Fruit fly (Drosophila melanogaster) whole organism, prepupa: Measurements from ENCODE around the gene Tpi.

Experiments used
- Blimp-1 ChIP-seq: fragments of 200-800 bp; sonication (Bioruptor generic); optimal IDR thresholded peaks from 3 replicates; lab custom pipeline; 2017; ENCODE audit warnings: missing biosample characterization, missing genetic modification characterization, mild to moderate bottlenecking, moderate library complexity, missing genetic modification reagents
- CG10631 ChIP-seq: fragments of 200-800 bp; sonication (Bioruptor generic); optimal IDR thresholded peaks from 2 replicates; lab custom pipeline; 2016; ENCODE audit warnings: missing biosample characterization, missing genetic modification characterization
- CG10669 ChIP-seq: fragments of 200-800 bp; sonication (Bioruptor generic); optimal IDR thresholded peaks from 3 replicates; lab custom pipeline; 2018; ENCODE audit warnings: missing biosample characterization, mild to moderate bottlenecking, missing genetic modification characterization, moderate library complexity
- CG11294 ChIP-seq: fragments of 200-800 bp; sonication (Bioruptor generic); IDR thresholded peaks from 2 replicates; pipeline ENCODE4 v1.3.6; 2022; ENCODE audit warnings: missing biosample characterization, missing genetic modification characterization
- CG11902 ChIP-seq: fragments of 200-800 bp; sonication (Bioruptor generic); optimal IDR thresholded peaks from 3 replicates; lab custom pipeline; 2016; ENCODE audit warnings: missing biosample characterization, missing genetic modification characterization
- CG15336 ChIP-seq: fragments of 200-800 bp; sonication (Bioruptor generic); IDR thresholded peaks from 2 replicates; pipeline ENCODE4 v1.3.6; 2022; ENCODE audit warnings: missing biosample characterization, missing genetic modification characterization
- CG1621 ChIP-seq: fragments of 200-800 bp; sonication (Bioruptor generic); optimal IDR thresholded peaks from 3 replicates; lab custom pipeline; 2018; ENCODE audit warnings: missing biosample characterization, mild to moderate bottlenecking, missing genetic modification characterization
- CG16779 ChIP-seq: fragments of 200-800 bp; sonication (Bioruptor generic); optimal IDR thresholded peaks from 3 replicates; lab custom pipeline; 2017; ENCODE audit warnings: missing biosample characterization, mild to moderate bottlenecking, missing genetic modification characterization
- CG3032 ChIP-seq: fragments of 200-800 bp; optimal IDR thresholded peaks from 2 replicates; lab custom pipeline; 2019; ENCODE audit warnings: missing biosample characterization, mild to moderate bottlenecking, missing genetic modification characterization, moderate library complexity
- CG31627 ChIP-seq: fragments of 200-800 bp; sonication (Bioruptor generic); optimal IDR thresholded peaks from 3 replicates; lab custom pipeline; 2016; ENCODE audit warnings: missing biosample characterization, missing genetic modification characterization
- CG32006 ChIP-seq: fragments of 200-800 bp; sonication (Bioruptor generic); optimal IDR thresholded peaks from 3 replicates; lab custom pipeline; 2017; ENCODE audit warnings: missing biosample characterization, mild to moderate bottlenecking, missing genetic modification characterization
- CG34406 ChIP-seq: fragments of 200-800 bp; sonication (Bioruptor generic); optimal IDR thresholded peaks from 3 replicates; lab custom pipeline; 2016; ENCODE audit warnings: missing biosample characterization, missing genetic modification characterization
- CG3919 ChIP-seq: fragments of 200-800 bp; sonication (Bioruptor generic); optimal IDR thresholded peaks from 3 replicates; lab custom pipeline; 2016; ENCODE audit warnings: missing biosample characterization, missing genetic modification characterization
- CG4318 ChIP-seq: fragments of 200-800 bp; sonication (Bioruptor generic); optimal IDR thresholded peaks from 3 replicates; lab custom pipeline; 2017; ENCODE audit warnings: missing biosample characterization, mild to moderate bottlenecking, missing genetic modification characterization
- CG6163 ChIP-seq: fragments of 200-800 bp; sonication (Bioruptor generic); IDR thresholded peaks from 3 replicates; pipeline ENCODE4 v1.3.6; 2022; ENCODE audit warnings: missing biosample characterization, missing genetic modification characterization
- CG6276 ChIP-seq: fragments of 200-800 bp; sonication (Bioruptor generic); optimal IDR thresholded peaks from 2 replicates; lab custom pipeline; 2017; ENCODE audit warnings: missing biosample characterization, mild to moderate bottlenecking, missing genetic modification characterization
- CG6792 ChIP-seq: fragments of 200-800 bp; sonication (Bioruptor generic); optimal IDR thresholded peaks from 3 replicates; lab custom pipeline; 2016; ENCODE audit warnings: missing biosample characterization, missing genetic modification characterization
- CG6808 ChIP-seq: fragments of 200-800 bp; sonication (Bioruptor generic); optimal IDR thresholded peaks from 3 replicates; lab custom pipeline; 2017; ENCODE audit warnings: missing biosample characterization, missing genetic modification characterization, mild to moderate bottlenecking, moderate library complexity, missing genetic modification reagents
- CG8119 ChIP-seq: fragments of 200-800 bp; sonication (Bioruptor generic); IDR thresholded peaks from 3 replicates; pipeline ENCODE4 v1.3.6; 2022; ENCODE audit warnings: missing biosample characterization, missing genetic modification characterization
- CG8632 ChIP-seq: fragments of 200-800 bp; sonication (Bioruptor generic); optimal IDR thresholded peaks from 3 replicates; lab custom pipeline; 2016; ENCODE audit warnings: missing biosample characterization, missing genetic modification characterization
- CG9139 ChIP-seq: fragments of 200-800 bp; sonication (Bioruptor generic); optimal IDR thresholded peaks from 3 replicates; lab custom pipeline; 2017; ENCODE audit warnings: missing biosample characterization, mild to moderate bottlenecking, missing genetic modification characterization
- Eip75B ChIP-seq: fragments of 200-800 bp; sonication (Bioruptor generic); optimal IDR thresholded peaks from 3 replicates; lab custom pipeline; 2016; ENCODE audit warnings: missing biosample characterization, missing genetic modification characterization
- Eip78C ChIP-seq: fragments of 200-800 bp; sonication (Bioruptor generic); peaks from one replicate; lab custom pipeline; 2016; ENCODE audit warnings: missing biosample characterization, missing genetic modification characterization
- Eip93F ChIP-seq: fragments of 200-800 bp; sonication (Bioruptor generic); optimal IDR thresholded peaks from 2 replicates; lab custom pipeline; 2016; ENCODE audit warnings: missing biosample characterization, mild to moderate bottlenecking, missing genetic modification characterization
- Ets96B ChIP-seq: fragments of 200-800 bp; optimal IDR thresholded peaks from 2 replicates; lab custom pipeline; 2019; ENCODE audit warnings: missing biosample characterization, mild to moderate bottlenecking, missing genetic modification characterization, moderate library complexity
- Gug ChIP-seq: fragments of 200-800 bp; sonication (Bioruptor generic); IDR thresholded peaks from 2 replicates; pipeline ENCODE4 v1.3.6; 2022; ENCODE audit warnings: missing biosample characterization, missing genetic modification characterization
- Hr39 ChIP-seq: fragments of 200-800 bp; sonication (Bioruptor generic); optimal IDR thresholded peaks from 2 replicates; lab custom pipeline; 2016; ENCODE audit warnings: missing biosample characterization, missing genetic modification characterization
- Hr4 ChIP-seq: fragments of 200-800 bp; sonication (Bioruptor generic); optimal IDR thresholded peaks from 3 replicates; lab custom pipeline; 2016; ENCODE audit warnings: missing biosample characterization, missing genetic modification characterization
- Met ChIP-seq: fragments of 200-800 bp; sonication (Bioruptor generic); optimal IDR thresholded peaks from 3 replicates; lab custom pipeline; 2016; ENCODE audit warnings: missing biosample characterization, missing genetic modification characterization
- OdsH ChIP-seq: fragments of 200-800 bp; sonication (Bioruptor generic); optimal IDR thresholded peaks from 3 replicates; lab custom pipeline; 2016; ENCODE audit warnings: missing biosample characterization, missing genetic modification characterization
- Sox102F ChIP-seq: fragments of 200-800 bp; sonication (Bioruptor generic); optimal IDR thresholded peaks from 2 replicates; lab custom pipeline; 2016; ENCODE audit warnings: missing biosample characterization, mild to moderate bottlenecking, missing genetic modification characterization
- Sox14 ChIP-seq: fragments of 200-800 bp; sonication (Bioruptor generic); optimal IDR thresholded peaks from 3 replicates; lab custom pipeline; 2016; ENCODE audit warnings: missing biosample characterization, missing genetic modification characterization
- Sox15 ChIP-seq: fragments of 200-800 bp; sonication (Bioruptor generic); optimal IDR thresholded peaks from 3 replicates; lab custom pipeline; 2016; ENCODE audit warnings: missing biosample characterization, missing genetic modification characterization
- achi ChIP-seq: fragments of 200-800 bp; sonication (Bioruptor generic); optimal IDR thresholded peaks from 3 replicates; lab custom pipeline; 2016; ENCODE audit warnings: missing biosample characterization, missing genetic modification characterization
- acj6 ChIP-seq: fragments of 200-800 bp; sonication (Bioruptor generic); optimal IDR thresholded peaks from 3 replicates; lab custom pipeline; 2016; ENCODE audit warnings: missing biosample characterization, missing genetic modification characterization
- dsx ChIP-seq: fragments of 200-800 bp; optimal IDR thresholded peaks from 3 replicates; lab custom pipeline; 2019; ENCODE audit warnings: missing biosample characterization, mild to moderate bottlenecking, missing genetic modification characterization, moderate library complexity; ENCODE audit not compliant: poor library complexity, severe bottlenecking
- eg ChIP-seq: fragments of 200-800 bp; sonication (Bioruptor generic); IDR thresholded peaks from 3 replicates; pipeline ENCODE4 v1.3.6; 2022; ENCODE audit warnings: missing biosample characterization, missing genetic modification characterization
- esn ChIP-seq: fragments of 200-800 bp; sonication (Bioruptor generic); optimal IDR thresholded peaks from 2 replicates; lab custom pipeline; 2016; ENCODE audit warnings: missing biosample characterization, mild to moderate bottlenecking, missing genetic modification characterization, moderate library complexity
- fd85E ChIP-seq: fragments of 200-800 bp; sonication (Bioruptor generic); optimal IDR thresholded peaks from 3 replicates; lab custom pipeline; 2016; ENCODE audit warnings: missing biosample characterization, missing genetic modification characterization
- fkh ChIP-seq: fragments of 200-800 bp; sonication (Bioruptor generic); optimal IDR thresholded peaks from 3 replicates; lab custom pipeline; 2017; ENCODE audit warnings: missing biosample characterization, mild to moderate bottlenecking, missing genetic modification characterization, moderate library complexity
- net ChIP-seq: fragments of 200-800 bp; sonication (Bioruptor generic); optimal IDR thresholded peaks from 3 replicates; lab custom pipeline; 2016; ENCODE audit warnings: missing biosample characterization, missing genetic modification characterization
- salr ChIP-seq, 2 experiments: fragments of 200-800 bp; sonication (Bioruptor generic); optimal IDR thresholded peaks; 3 replicates each; lab custom pipeline; 2016 to 2018; ENCODE audit warnings: missing biosample characterization in 2 of 2, missing genetic modification characterization in 2 of 2, mild to moderate bottlenecking in 1 of 2
- spab ChIP-seq: fragments of 200-800 bp; sonication (Bioruptor generic); optimal IDR thresholded peaks from 2 replicates; lab custom pipeline; 2017; ENCODE audit warnings: missing biosample characterization, mild to moderate bottlenecking, missing genetic modification characterization, missing genetic modification reagents
- svp ChIP-seq: fragments of 200-800 bp; sonication (Bioruptor generic); peaks from one replicate; lab custom pipeline; 2016; ENCODE audit warnings: missing biosample characterization, missing genetic modification characterization
- topi ChIP-seq: fragments of 200-800 bp; sonication (Bioruptor generic); optimal IDR thresholded peaks from 3 replicates; lab custom pipeline; 2016; ENCODE audit warnings: missing biosample characterization, missing genetic modification characterization
- vri ChIP-seq: fragments of 200-800 bp; sonication (Bioruptor generic); optimal IDR thresholded peaks from 3 replicates; lab custom pipeline; 2016; ENCODE audit warnings: missing biosample characterization, mild to moderate bottlenecking, missing genetic modification characterization

Gene Tpi

DNA sequence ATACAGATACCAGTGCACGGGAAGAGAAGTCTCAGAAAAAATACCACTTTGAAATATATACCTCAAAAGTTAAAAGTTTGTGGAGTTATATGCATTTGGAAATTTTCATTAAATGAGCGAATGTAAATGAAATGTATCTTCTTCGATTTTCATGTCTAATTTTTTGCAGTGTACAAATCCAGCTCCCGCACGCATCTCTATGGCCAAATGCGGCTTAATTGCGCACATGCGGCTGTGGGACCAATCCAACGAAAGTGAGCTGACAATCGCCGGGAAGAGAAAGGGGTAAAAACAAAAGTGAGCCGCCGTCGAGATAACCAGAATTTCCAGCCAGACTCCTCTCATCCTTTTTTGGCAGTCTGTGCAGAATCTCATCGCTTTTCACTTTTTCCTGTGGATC lies 29.8 kb upstream of the Tpi start (continued):
- TF ChIP-seq dsx (GFP tag; lab: Kevin White, UChicago) (no peak), Hr4 (GFP tag; lab: Kevin White, UChicago) (peak; percentile 89), CG10669 (GFP tag; lab: Kevin White, UChicago) (no peak), CG4318 (GFP tag; lab: Kevin White, UChicago) (peak; percentile 71), CG32006 (peak; percentile 88), CG6792 (peak; percentile 37), OdsH (GFP tag; lab: Kevin White, UChicago) (peak; percentile 58), CG3032 (no peak), CG31627 (GFP tag; lab: Kevin White, UChicago) (no peak), Gug (GFP tag; lab: Robert Waterston, UW) (peak; percentile 64), salr (GFP tag; optimal IDR thresholded peaks at IDR 0.05; lab: Kevin White, UChicago) (peak in 1 of 2 experiments; percentile 64), CG9139 (GFP tag; lab: Kevin White, UChicago) (no peak), CG1621 (tag; lab: Kevin White, UChicago) (no peak), CG8632 (no peak), CG15336 (GFP tag; lab: Robert Waterston, UW) (peak; percentile 89), vri (no peak), eg (GFP tag; lab: Robert Waterston, UW) (peak; percentile 89), CG10631 (GFP tag; lab: Kevin White, UChicago) (peak; percentile 43), CG8119 (peak; percentile 88), CG11902 (no peak), Eip93F (no peak), CG6808 (no peak), achi (GFP tag; lab: Kevin White, UChicago) (peak; percentile 64), svp (peak; percentile 66), Sox14 (peak; percentile 26), topi (GFP tag; lab: Kevin White, UChicago) (peak; percentile 24), spab (no peak), Eip78C (GFP tag; lab: Kevin White, UChicago) (peak; percentile 86), Eip75B (GFP tag; lab: Kevin White, UChicago) (peak; percentile 42), CG16779 (tag; lab: Kevin White, UChicago) (no peak), Ets96B (tag; lab: Kevin White, UChicago) (peak; percentile 4), Blimp-1 (GFP tag; lab: Kevin White, UChicago) (peak; percentile 95), CG11294 (GFP tag; lab: Robert Waterston, UW) (peak; percentile 42; the same call in 1 of the 2 replicates), Sox102F (no peak)

DNA sequence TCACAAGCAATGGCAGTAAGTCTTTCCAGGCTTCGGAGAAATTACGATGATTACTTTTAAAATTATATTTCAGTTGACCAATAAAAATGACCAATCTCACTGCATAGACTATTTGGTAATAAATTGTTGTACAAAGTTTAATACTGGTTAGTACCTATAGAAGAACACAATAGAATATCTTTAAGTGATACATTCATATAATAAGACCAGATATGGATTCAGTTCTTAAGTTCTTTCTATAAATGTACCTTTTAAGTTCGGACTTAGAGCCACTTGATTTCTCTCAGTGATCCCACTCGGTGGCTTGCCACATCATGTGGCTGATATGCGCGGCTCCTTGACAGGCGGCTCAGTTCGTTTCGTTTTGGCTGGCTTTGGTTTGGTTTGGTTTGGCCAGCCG lies 28.8 kb upstream of the Tpi start:
- TF ChIP-seq CG6276 (GFP tag; lab: Kevin White, UChicago): peak; percentile 34
- peak; percentile 85 for TF ChIP-seq Eip78C (GFP tag; lab: Kevin White, UChicago)
- peak; percentile 65 for TF ChIP-seq CG15336 (GFP tag; lab: Robert Waterston, UW)
- no peak for TF ChIP-seq acj6 (GFP tag; lab: Kevin White, UChicago)
- TF ChIP-seq CG6163 (GFP tag; lab: Robert Waterston, UW): peak; percentile 26; the same call in 1 of the 3 replicates
- TF ChIP-seq CG8119: peak; percentile 58; the same call in 2 of the 3 replicates
- peak; percentile 74 for TF ChIP-seq CG32006
- no peak for TF ChIP-seq CG8632
- TF ChIP-seq Hr4 (GFP tag; lab: Kevin White, UChicago): peak; percentile 70
- TF ChIP-seq CG34406 (GFP tag; lab: Kevin White, UChicago): no peak
- peak; percentile 52; the same call in 1 of the 3 replicates for TF ChIP-seq eg (GFP tag; lab: Robert Waterston, UW)
- TF ChIP-seq CG4318 (GFP tag; lab: Kevin White, UChicago): peak; percentile 18

DNA sequence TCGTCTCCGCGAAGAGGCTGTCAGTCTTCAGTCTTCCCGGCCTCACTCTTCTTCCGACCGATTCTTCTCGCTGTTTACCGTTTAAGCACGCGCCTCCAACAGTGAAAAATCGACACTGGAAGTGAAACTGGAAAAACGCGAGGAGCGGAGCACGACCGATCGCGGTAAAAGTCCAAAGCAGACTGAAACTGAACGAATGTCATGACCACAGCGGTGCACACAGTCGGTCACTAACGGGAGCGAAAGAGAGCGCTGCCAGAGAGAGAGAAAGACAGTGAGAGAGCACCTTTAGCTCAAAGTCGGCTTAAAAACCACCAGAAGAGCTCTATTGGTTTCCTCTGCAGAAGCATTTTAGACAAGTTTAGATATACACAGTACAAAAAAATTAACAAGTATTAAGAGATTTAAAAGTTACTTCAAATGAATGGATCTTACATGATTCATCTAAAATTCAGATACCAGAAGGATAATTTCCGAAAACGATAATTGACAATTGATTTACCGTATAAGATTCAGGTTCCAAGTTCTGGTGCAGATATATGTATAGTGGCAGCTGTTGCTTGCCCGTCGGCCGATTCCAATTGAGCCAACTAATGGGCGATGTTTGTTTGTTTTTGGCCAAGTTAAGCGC lies 26.0 kb upstream of the Tpi start, which contains the start of gene CG11498:
Gene CG11498 (minus strand): TSS at position 162 of the 631 bp plus-strand sequence.
- TF ChIP-seq eg (GFP tag; lab: Robert Waterston, UW): peak; percentile 56
- TF ChIP-seq CG8119: peak; percentile 61; the same call in 2 of the 3 replicates
- peak; percentile 36 for TF ChIP-seq Hr4 (GFP tag; lab: Kevin White, UChicago)
- peak; percentile 18 for TF ChIP-seq Sox102F
- TF ChIP-seq topi (GFP tag; lab: Kevin White, UChicago): no peak
- peak; percentile 3 for TF ChIP-seq esn (GFP tag; lab: Kevin White, UChicago)
- TF ChIP-seq net (GFP tag; lab: Kevin White, UChicago): no peak
- TF ChIP-seq CG6163 (GFP tag; lab: Robert Waterston, UW): peak; percentile 71; the same call in 2 of the 3 replicates
- TF ChIP-seq CG15336 (GFP tag; lab: Robert Waterston, UW): peak; percentile 72
- peak; percentile 3 for TF ChIP-seq Eip75B (GFP tag; lab: Kevin White, UChicago)
- TF ChIP-seq Eip78C (GFP tag; lab: Kevin White, UChicago): peak; percentile 47
- TF ChIP-seq Hr39 (GFP tag; lab: Kevin White, UChicago): no peak
- peak; percentile 54 for TF ChIP-seq svp
- TF ChIP-seq CG3919 (GFP tag; lab: Kevin White, UChicago): peak; percentile 20
- no peak for TF ChIP-seq Met (GFP tag; lab: Kevin White, UChicago)
- TF ChIP-seq spab: no peak
- TF ChIP-seq fd85E (GFP tag; lab: Kevin White, UChicago): no peak
- TF ChIP-seq fkh (GFP tag; lab: Kevin White, UChicago): no peak
- peak; percentile 59 for TF ChIP-seq CG32006
- 0 out of 2 replicates have a peak, but pooled peaks have one; percentile 32 for TF ChIP-seq Gug (GFP tag; lab: Robert Waterston, UW)
- TF ChIP-seq Sox15 (GFP tag; lab: Kevin White, UChicago): no peak
